Fruit fly (Drosophila melanogaster): Measurements from ENCODE around the gene Pgant6.

Pgant6 gene

dm6 chr3L:2805956-2806527, 24.0 kb downstream of the Pgant6 start (continued):
- TF ChIP-seq CG4424 (GFP tag; optimal IDR thresholded peaks at IDR 0.05) (peak; percentile 77), CG11723 (GFP tag; optimal IDR thresholded peaks at IDR 0.05) (no peak), CG33557 (GFP tag; optimal IDR thresholded peaks at IDR 0.05) (no peak), CrebB (tag; optimal IDR thresholded peaks at IDR 0.05) (no peak), zen (tag; optimal IDR thresholded peaks at IDR 0.05) (peak; percentile 75), Dref (GFP tag; IDR thresholded peaks at IDR 0.05) (no peak), CG13287 (GFP tag; IDR thresholded peaks at IDR 0.05; ENCODE audit: partially characterized antibody) (no peak), Dfd (GFP tag; optimal IDR thresholded peaks at IDR 0.05) (no peak), Hr51 (GFP tag; optimal IDR thresholded peaks at IDR 0.05) (peak in 1 of 2 experiments; percentile 37), CG10267 (tag; optimal IDR thresholded peaks at IDR 0.05) (peak; percentile 51), Vsx1 (GFP tag; optimal IDR thresholded peaks at IDR 0.05) (peak; percentile 41), CG16813 (GFP tag; IDR thresholded peaks at IDR 0.05; ENCODE audit: partially characterized antibody) (no peak), emc (GFP tag; optimal IDR thresholded peaks at IDR 0.05) (no peak), az2 (GFP tag; optimal IDR thresholded peaks at IDR 0.05) (peak; percentile 39), E2f1 (GFP tag; IDR thresholded peaks at IDR 0.05) (peak; percentile 90), sens-2 (GFP tag; IDR thresholded peaks at IDR 0.05) (0 out of 2 replicates have a peak, but pooled peaks have one; percentile 41), CG8290 (GFP tag; optimal IDR thresholded peaks at IDR 0.05) (peak; percentile 51), CG8290 (tag; optimal IDR thresholded peaks at IDR 0.05) (peak in 1 of 2 experiments; percentile 27), CG3163 (GFP tag; optimal IDR thresholded peaks at IDR 0.05) (no peak), Eip74EF (GFP tag; optimal IDR thresholded peaks at IDR 0.05) (peak in 1 of 2 experiments; percentile 40), klu (GFP tag; IDR thresholded peaks at IDR 0.05) (peak; percentile 80), Sin3A (optimal IDR thresholded peaks at IDR 0.05) (no peak), CG7556 (GFP tag; optimal IDR thresholded peaks at IDR 0.05) (peak; percentile 28), CG15011 (GFP tag; optimal IDR thresholded peaks at IDR 0.05) (peak; percentile 14), Fer1 (GFP tag; optimal IDR thresholded peaks at IDR 0.05) (no peak), CG6272 (GFP tag; IDR thresholded peaks at IDR 0.05) (peak; percentile 73), CG9817 (tag; optimal IDR thresholded peaks at IDR 0.05) (peak; percentile 23), CG18476 (GFP tag; optimal IDR thresholded peaks at IDR 0.05) (peak; percentile 40), grau (tag; optimal IDR thresholded peaks at IDR 0.05) (peak; percentile 9), abd-A (tag; optimal IDR thresholded peaks at IDR 0.05) (no peak), Hr3 (GFP tag; optimal IDR thresholded peaks at IDR 0.05) (peak; percentile 28), crp (GFP tag; optimal IDR thresholded peaks at IDR 0.05) (no peak), CTCF (GFP tag; optimal IDR thresholded peaks at IDR 0.05) (peak; percentile 6), usp (GFP tag; optimal IDR thresholded peaks at IDR 0.05) (no peak), Sry-δ (GFP tag; optimal IDR thresholded peaks at IDR 0.05) (no peak), Stat92E (GFP tag; optimal IDR thresholded peaks at IDR 0.05) (no peak), CG18599 (GFP tag; optimal IDR thresholded peaks at IDR 0.05) (peak; percentile 73), nerfin-1 (tag; optimal IDR thresholded peaks at IDR 0.05) (peak; percentile 52), Atf-2 (GFP tag; optimal IDR thresholded peaks at IDR 0.05) (no peak), chn (GFP tag; optimal IDR thresholded peaks at IDR 0.05) (no peak), vnd (GFP tag; IDR thresholded peaks at IDR 0.05; ENCODE audit: partially characterized antibody) (no peak), Hr39 (optimal IDR thresholded peaks at IDR 0.05) (no peak), z (GFP tag; IDR thresholded peaks at IDR 0.05) (0 out of 3 replicates have a peak, but pooled peaks have one; percentile 44), gcm (GFP tag; optimal IDR thresholded peaks at IDR 0.05) (no peak), dysf (GFP tag; IDR thresholded peaks at IDR 0.05) (peak; percentile 91), CG6254 (GFP tag; optimal IDR thresholded peaks at IDR 0.05) (peak; percentile 51), CG7786 (GFP tag; optimal IDR thresholded peaks at IDR 0.05) (no peak), crol (GFP tag; IDR thresholded peaks at IDR 0.05) (peak; percentile 43; the same call in 1 of the 2 replicates), CG13775 (GFP tag; optimal IDR thresholded peaks at IDR 0.05) (no peak), BEAF-32 (GFP tag; optimal IDR thresholded peaks at IDR 0.05) (no peak)

Data from whole organism, embryonic.